Worm (Caenorhabditis elegans) whole organism, L1 larva: ENCODE measurements around the gene T26A5.2.

Experiments
- C16A3.4 ChIP-seq: fragments of 150-350 bp; optimal IDR thresholded peaks from 2 replicates; lab custom pipeline; 2014; ENCODE audit warnings: missing biosample characterization, missing genetic modification characterization
- C34B4.2 ChIP-seq: sonication (generic microtip); optimal IDR thresholded peaks from 2 replicates; lab custom pipeline; 2017; ENCODE audit warnings: mild to moderate bottlenecking, missing genetic modification characterization, missing compliant biosample characterization
- alr-1 ChIP-seq: fragments of 200-800 bp; sonication (Bioruptor generic); optimal IDR thresholded peaks from 2 replicates; lab custom pipeline; 2018; ENCODE audit warnings: borderline replicate concordance, mild to moderate bottlenecking, missing genetic modification characterization, missing compliant biosample characterization
- ama-1 ChIP-seq: fragments of 150-350 bp; optimal IDR thresholded peaks from 2 replicates; lab custom pipeline; 2014
- blmp-1 ChIP-seq: fragments of 150-350 bp; optimal IDR thresholded peaks from 2 replicates; lab custom pipeline; 2014; ENCODE audit warnings: missing biosample characterization, missing genetic modification characterization
- ceh-63 ChIP-seq: fragments of 200-800 bp; sonication (Bioruptor generic); optimal IDR thresholded peaks from 2 replicates; lab custom pipeline; 2018; ENCODE audit warnings: mild to moderate bottlenecking, missing genetic modification characterization, missing compliant biosample characterization
- ceh-90 ChIP-seq: sonication (generic microtip); optimal IDR thresholded peaks from 2 replicates; lab custom pipeline; 2016; ENCODE audit warnings: missing genetic modification characterization, missing compliant biosample characterization
- ces-1 ChIP-seq: fragments of 150-350 bp; optimal IDR thresholded peaks from 2 replicates; lab custom pipeline; 2014; ENCODE audit warnings: missing biosample characterization, missing genetic modification reagents, missing genetic modification characterization
- efl-1 ChIP-seq, 4 experiments: fragments of 150-350 bp; optimal IDR thresholded peaks in 3 of 4; peaks in 1 of 4; 1 replicate in 1 of 4; 2 replicates in 3 of 4; lab custom pipeline; 2014; ENCODE audit warnings: missing biosample characterization in 2 of 4, missing genetic modification characterization in 2 of 4, missing genetic modification reagents in 2 of 4
- efl-3 ChIP-seq: fragments of 200-800 bp; sonication (Bioruptor generic); optimal IDR thresholded peaks from 2 replicates; lab custom pipeline; 2018; ENCODE audit warnings: mild to moderate bottlenecking, missing genetic modification characterization, missing compliant biosample characterization
- egl-13 ChIP-seq: sonication (generic microtip); optimal IDR thresholded peaks from 2 replicates; lab custom pipeline; 2016; ENCODE audit warnings: missing genotype, missing genetic modification reagents, missing genetic modification characterization, missing compliant biosample characterization
- egl-27 ChIP-seq, 2 experiments: fragments of 150-350 bp in 1 of 2; sonication (generic microtip); optimal IDR thresholded peaks; 3 replicates each; lab custom pipeline; 2017 to 2018; ENCODE audit warnings: missing biosample characterization in 2 of 2, missing genetic modification characterization in 2 of 2, missing genetic modification reagents in 2 of 2
- elt-2 ChIP-seq: sonication (generic microtip); optimal IDR thresholded peaks from 2 replicates; lab custom pipeline; 2016; ENCODE audit warnings: missing genetic modification characterization, mild to moderate bottlenecking, inconsistent platforms, missing compliant biosample characterization, missing genetic modification reagents
- ets-5 ChIP-seq: fragments of 200-800 bp; sonication (Bioruptor generic); IDR thresholded peaks from 2 replicates; pipeline ENCODE4 v1.3.6; 2022; ENCODE audit warnings: missing genetic modification characterization, missing compliant biosample characterization
- fkh-10 ChIP-seq: sonication (generic microtip); optimal IDR thresholded peaks from 2 replicates; lab custom pipeline; 2017; ENCODE audit warnings: missing biosample characterization, missing genetic modification reagents, missing genetic modification characterization
- fkh-4 ChIP-seq: sonication (generic microtip); optimal IDR thresholded peaks from 2 replicates; lab custom pipeline; 2016; ENCODE audit warnings: missing compliant biosample characterization, missing genetic modification characterization, borderline replicate concordance
- fkh-8 ChIP-seq: sonication (generic microtip); optimal IDR thresholded peaks from 2 replicates; lab custom pipeline; 2016; ENCODE audit warnings: mild to moderate bottlenecking, missing genetic modification characterization, missing compliant biosample characterization
- hlh-17 ChIP-seq: fragments of 200-800 bp; sonication (Bioruptor generic); optimal IDR thresholded peaks from 2 replicates; lab custom pipeline; 2018; ENCODE audit warnings: missing genetic modification characterization, mild to moderate bottlenecking, missing compliant biosample characterization, moderate library complexity, borderline replicate concordance
- hpl-2 ChIP-seq: fragments of 150-350 bp; optimal IDR thresholded peaks from 2 replicates; lab custom pipeline; 2014; ENCODE audit warnings: missing biosample characterization, missing genetic modification reagents, missing genetic modification characterization
- isw-1 ChIP-seq: fragments of 200-800 bp; sonication (Bioruptor generic); IDR thresholded peaks from 2 replicates; pipeline ENCODE4 v1.3.6; 2022; ENCODE audit warnings: missing genetic modification characterization, missing compliant biosample characterization
- lin-13 ChIP-seq: fragments of 150-350 bp; optimal IDR thresholded peaks from 2 replicates; lab custom pipeline; 2014; ENCODE audit warnings: missing biosample characterization, missing genetic modification reagents, missing genetic modification characterization
- lin-14 ChIP-seq: fragments of 200-800 bp; sonication (Bioruptor generic); optimal IDR thresholded peaks from 2 replicates; lab custom pipeline; 2018; ENCODE audit warnings: mild to moderate bottlenecking, missing genetic modification characterization, moderate library complexity, missing compliant biosample characterization
- lin-15B ChIP-seq: fragments of 150-350 bp; sonication (generic microtip); optimal IDR thresholded peaks from 3 replicates; lab custom pipeline; 2014; ENCODE audit warnings: missing biosample characterization, missing genetic modification characterization
- lin-35 ChIP-seq, 2 experiments: fragments of 150-350 bp; optimal IDR thresholded peaks; 2 replicates each; lab custom pipeline; 2014; ENCODE audit warnings: missing biosample characterization in 2 of 2, missing genetic modification characterization in 2 of 2, missing genetic modification reagents in 2 of 2
- lin-39 ChIP-seq: fragments of 150-350 bp; optimal IDR thresholded peaks from 2 replicates; lab custom pipeline; 2014; ENCODE audit warnings: missing biosample characterization, missing genetic modification reagents, missing genetic modification characterization
- lsy-2 ChIP-seq, 2 experiments: fragments of 150-350 bp; optimal IDR thresholded peaks; 2 replicates each; lab custom pipeline; 2014; ENCODE audit warnings: missing biosample characterization in 2 of 2, missing genetic modification characterization in 2 of 2
- mdl-1 ChIP-seq, 2 experiments: fragments of 150-350 bp; optimal IDR thresholded peaks; 2 replicates each; lab custom pipeline; 2014 to 2017; ENCODE audit warnings: missing biosample characterization in 2 of 2, missing genetic modification characterization in 2 of 2, inconsistent platforms in 1 of 2
- mef-2 ChIP-seq: fragments of 150-350 bp; optimal IDR thresholded peaks from 2 replicates; lab custom pipeline; 2014; ENCODE audit warnings: missing biosample characterization, missing genetic modification characterization
- mep-1 ChIP-seq: fragments of 150-350 bp; optimal IDR thresholded peaks from 2 replicates; lab custom pipeline; 2014; ENCODE audit warnings: missing biosample characterization, missing genetic modification characterization
- nhr-11 ChIP-seq: fragments of 150-350 bp; optimal IDR thresholded peaks from 2 replicates; lab custom pipeline; 2014; ENCODE audit warnings: missing biosample characterization, missing genetic modification characterization
- nhr-19 ChIP-seq: fragments of 200-800 bp; sonication (Bioruptor generic); conservative IDR thresholded peaks from 2 replicates; pipeline ENCODE4 v1.3.6; 2022; ENCODE audit warnings: missing genetic modification characterization, missing compliant biosample characterization
- nhr-237 ChIP-seq: fragments of 150-350 bp; optimal IDR thresholded peaks from 2 replicates; lab custom pipeline; 2014; ENCODE audit warnings: missing biosample characterization, missing genetic modification characterization
- nhr-28 ChIP-seq: fragments of 150-350 bp; optimal IDR thresholded peaks from 2 replicates; lab custom pipeline; 2014; ENCODE audit warnings: missing biosample characterization, missing genetic modification characterization
- nhr-77 ChIP-seq: fragments of 150-350 bp; optimal IDR thresholded peaks from 2 replicates; lab custom pipeline; 2014; ENCODE audit warnings: missing biosample characterization, missing genetic modification characterization
- nhr-84 ChIP-seq: sonication (generic microtip); optimal IDR thresholded peaks from 2 replicates; lab custom pipeline; 2017; ENCODE audit warnings: missing biosample characterization, missing genetic modification characterization
- nhr-90 ChIP-seq: sonication (generic microtip); optimal IDR thresholded peaks from 2 replicates; lab custom pipeline; 2016; ENCODE audit warnings: mild to moderate bottlenecking, missing genetic modification characterization, missing compliant biosample characterization; ENCODE audit not compliant: poor library complexity
- pag-3 ChIP-seq: sonication (generic microtip); optimal IDR thresholded peaks from 2 replicates; lab custom pipeline; 2017; ENCODE audit warnings: missing genetic modification characterization, mild to moderate bottlenecking, missing compliant biosample characterization, antibody characterized with exemption, borderline replicate concordance; ENCODE audit not compliant: insufficient read depth
- pqm-1 ChIP-seq: sonication (generic microtip); optimal IDR thresholded peaks from 3 replicates; lab custom pipeline; 2017; ENCODE audit warnings: missing biosample characterization, missing genetic modification characterization
- snpc-4 ChIP-seq: fragments of 150-350 bp; optimal IDR thresholded peaks from 2 replicates; lab custom pipeline; 2014; ENCODE audit warnings: missing biosample characterization, missing genetic modification characterization
- snu-23 ChIP-seq: sonication (generic microtip); optimal IDR thresholded peaks from 2 replicates; lab custom pipeline; 2016; ENCODE audit warnings: missing genetic modification characterization, missing compliant biosample characterization
- sox-4 ChIP-seq: sonication (generic microtip); optimal IDR thresholded peaks from 2 replicates; lab custom pipeline; 2016; ENCODE audit warnings: missing genetic modification characterization, missing compliant biosample characterization
- sptf-1 ChIP-seq: fragments of 150-350 bp; optimal IDR thresholded peaks from 2 replicates; lab custom pipeline; 2014; ENCODE audit warnings: missing biosample characterization, missing genetic modification characterization
- sup-37 ChIP-seq: fragments of 200-800 bp; sonication (Bioruptor generic); optimal IDR thresholded peaks from 2 replicates; lab custom pipeline; 2018; ENCODE audit warnings: mild to moderate bottlenecking, missing genetic modification characterization, missing compliant biosample characterization
- swsn-7 ChIP-seq: sonication (generic microtip); optimal IDR thresholded peaks from 2 replicates; lab custom pipeline; 2016; ENCODE audit warnings: missing genetic modification characterization, missing compliant biosample characterization
- unc-30 ChIP-seq: sonication (generic microtip); optimal IDR thresholded peaks from 2 replicates; lab custom pipeline; 2017; ENCODE audit warnings: missing biosample characterization, missing genetic modification characterization
- xbp-1 ChIP-seq: sonication (generic microtip); optimal IDR thresholded peaks from 2 replicates; lab custom pipeline; 2016; ENCODE audit warnings: missing genetic modification characterization, missing compliant biosample characterization
- zag-1 ChIP-seq: fragments of 150-350 bp; optimal IDR thresholded peaks from 2 replicates; lab custom pipeline; 2014; ENCODE audit warnings: missing biosample characterization, missing genetic modification characterization
- zip-4 ChIP-seq: fragments of 200-800 bp; sonication (Bioruptor generic); optimal IDR thresholded peaks from 2 replicates; lab custom pipeline; 2018; ENCODE audit warnings: mild to moderate bottlenecking, missing genetic modification characterization, moderate library complexity, missing compliant biosample characterization
- ztf-11 ChIP-seq, 2 experiments: sonication (generic microtip); optimal IDR thresholded peaks; 2 replicates each; lab custom pipeline; 2016 to 2017; ENCODE audit warnings: missing genetic modification characterization in 2 of 2, missing biosample characterization in 1 of 2, missing compliant biosample characterization in 1 of 2
- ztf-4 ChIP-seq: fragments of 150-350 bp; optimal IDR thresholded peaks from 2 replicates; lab custom pipeline; 2014; ENCODE audit warnings: missing biosample characterization, missing genetic modification characterization

T26A5.2 gene

DNA sequence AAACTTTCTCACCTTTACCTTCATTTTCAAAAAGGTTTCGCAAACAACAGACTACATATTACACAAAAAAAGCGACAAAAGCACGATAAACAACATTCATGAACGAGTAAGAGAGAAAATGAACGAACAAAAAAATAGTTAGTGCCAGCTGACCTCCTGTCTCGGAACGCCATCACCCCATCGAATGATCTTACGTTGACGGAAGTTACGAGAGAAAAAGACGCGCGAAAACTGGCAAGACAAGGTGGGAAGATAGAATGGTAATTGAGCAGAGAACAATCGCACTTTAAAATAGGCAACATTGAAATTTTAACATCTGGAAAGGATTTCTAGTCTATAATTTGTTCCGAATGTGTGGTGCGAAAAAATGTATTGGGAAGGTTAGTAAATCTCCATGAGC lies 46.9 kb upstream of the T26A5.2 start (continued):
- TF ChIP-seq snpc-4 (tag; lab: Kevin White, UChicago) (no peak), nhr-28 (tag; lab: Kevin White, UChicago) (no peak), fkh-4 (peak; percentile 42)
- TF ChIP-seq, all 84 proteins: peak for 11

DNA sequence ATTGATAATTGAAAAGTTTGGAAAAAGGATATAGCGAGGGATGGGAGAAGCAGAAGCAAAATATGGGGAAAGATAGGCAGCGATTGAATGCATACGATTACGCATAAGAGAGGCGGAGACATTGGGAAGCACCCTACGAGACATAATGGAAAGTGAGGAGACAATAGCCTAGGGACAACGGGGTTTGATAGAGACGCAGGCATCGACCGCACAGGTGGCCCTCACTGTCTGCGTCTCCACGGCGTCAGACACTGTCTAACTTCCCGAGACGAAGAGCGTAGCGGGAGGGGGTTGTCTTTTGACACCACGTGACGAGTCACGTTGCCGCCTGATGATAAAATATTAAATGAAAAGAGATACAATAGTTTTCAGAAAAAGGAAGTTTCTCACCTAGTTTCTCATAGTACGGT lies 46.1 kb upstream of the T26A5.2 start:
- TF ChIP-seq fkh-10 (GFP tag; lab: Kevin White, UChicago) (peak; percentile 54), hlh-17 (GFP tag; lab: Kevin White, UChicago) (no peak), egl-27 (tag; optimal IDR thresholded peaks at IDR 0.05; lab: Kevin White, UChicago) (peak; percentile 51 to 73), ama-1 (no peak), lin-39 (tag; lab: Kevin White, UChicago) (peak; percentile 67), sox-4 (tag; lab: Kevin White, UChicago) (peak; percentile 80), lin-35 (GFP tag; optimal IDR thresholded peaks at IDR 0.05; lab: Kevin White, UChicago) (peak; percentile 76 to 81), nhr-237 (peak; percentile 22), fkh-8 (tag; lab: Kevin White, UChicago) (peak; percentile 92), ets-5 (GFP tag; lab: Robert Waterston, UW) (no peak), fkh-4 (peak; percentile 77), efl-3 (peak; percentile 61), C16A3.4 (tag; lab: Kevin White, UChicago) (no peak), zip-4 (GFP tag; lab: Kevin White, UChicago) (peak; percentile 77), isw-1 (GFP tag; lab: Robert Waterston, UW) (peak; percentile 87), ces-1 (GFP tag; lab: Kevin White, UChicago) (no peak), swsn-7 (tag; lab: Kevin White, UChicago) (peak; percentile 96), ztf-4 (tag; lab: Kevin White, UChicago) (peak; percentile 89), nhr-84 (tag; lab: Kevin White, UChicago) (no peak), nhr-19 (GFP tag; lab: Robert Waterston, UW) (peak; percentile 96), lin-15B (tag; lab: Kevin White, UChicago) (no peak), pag-3 (tag; lab: Kevin White, UChicago) (no peak), unc-30 (tag; lab: Kevin White, UChicago) (no peak), lin-14 (GFP tag; lab: Kevin White, UChicago) (peak; percentile 98), mef-2 (tag; lab: Kevin White, UChicago) (peak; percentile 69), sup-37 (GFP tag; lab: Kevin White, UChicago) (peak; percentile 77), efl-1 (optimal IDR thresholded peaks at IDR 0.05; lab: Kevin White, UChicago) (peak; percentile 91 to 99), efl-1 (GFP tag; optimal IDR thresholded peaks at IDR 0.05 in 1 of 2; lab: Kevin White, UChicago) (peak; percentile 65 to 98), zag-1 (tag; lab: Kevin White, UChicago) (no peak), mep-1 (peak; percentile 78), elt-2 (tag; lab: Kevin White, UChicago) (peak; percentile 95), ztf-11 (tag; optimal IDR thresholded peaks at IDR 0.05; lab: Kevin White, UChicago) (peak in 1 of 2 experiments; percentile 89), blmp-1 (peak; percentile 54), ceh-90 (no peak), mdl-1 (tag; optimal IDR thresholded peaks at IDR 0.05; lab: Kevin White, UChicago) (peak; percentile 68 to 98), C34B4.2 (peak; percentile 53), xbp-1 (peak; percentile 91), lsy-2 (tag; optimal IDR thresholded peaks at IDR 0.05; lab: Kevin White, UChicago) (peak; percentile 81 to 88), hpl-2 (GFP tag; lab: Kevin White, UChicago) (peak; percentile 22), nhr-11 (tag; lab: Kevin White, UChicago) (peak; percentile 85), snpc-4 (tag; lab: Kevin White, UChicago) (peak; percentile 73), snu-23 (GFP tag; lab: Kevin White, UChicago) (peak; percentile 95), nhr-90 (tag; lab: Kevin White, UChicago) (peak; percentile 98), ceh-63 (GFP tag; lab: Kevin White, UChicago) (no peak), sptf-1 (tag; lab: Kevin White, UChicago) (no peak), lin-13 (GFP tag; lab: Kevin White, UChicago) (peak; percentile 63), alr-1 (tag; lab: Kevin White, UChicago) (no peak), nhr-77 (tag; lab: Kevin White, UChicago) (peak; percentile 60), egl-13 (tag; lab: Kevin White, UChicago) (peak; percentile 87), pqm-1 (tag; lab: Kevin White, UChicago) (no peak)
